Worm (Caenorhabditis elegans): ENCODE results near the gene idpb-5.
A peak's percentile ranks its signal among the peaks of the same experiment; 100 is the strongest.

The idpb-5 gene

ce11 chrV:11815566-11815965 lies 23.8 kb upstream of the idpb-5 start:
- no peak for TF ChIP-seq lsy-2 (tag; optimal IDR thresholded peaks at IDR 0.05)
- no peak for TF ChIP-seq peb-1 (tag; optimal IDR thresholded peaks at IDR 0.05)
- no peak for TF ChIP-seq unc-62 (GFP tag; optimal IDR thresholded peaks at IDR 0.05)
- TF ChIP-seq mdl-1 (tag; optimal IDR thresholded peaks at IDR 0.05) = no peak
- TF ChIP-seq ama-1 (optimal IDR thresholded peaks at IDR 0.05) = no peak
- no peak for TF ChIP-seq nhr-25 (tag; optimal IDR thresholded peaks at IDR 0.05)
- no peak for TF ChIP-seq nhr-11 (tag; optimal IDR thresholded peaks at IDR 0.05)
- TF ChIP-seq dmd-4 (tag; optimal IDR thresholded peaks at IDR 0.05) = no peak
- TF ChIP-seq nhr-129 (tag; optimal IDR thresholded peaks at IDR 0.05) = no peak
- TF ChIP-seq nhr-21 (tag; optimal IDR thresholded peaks at IDR 0.05) = no peak

- TF ChIP-seq ztf-4 (tag; optimal IDR thresholded peaks at IDR 0.05) = peak; percentile 36
- no peak for TF ChIP-seq nhr-237 (tag; optimal IDR thresholded peaks at IDR 0.05)
- TF ChIP-seq lsy-2 (tag; optimal IDR thresholded peaks at IDR 0.05) = peak in 1 of 2 experiments; percentile 16
- no peak for TF ChIP-seq R02D3.7 (tag; optimal IDR thresholded peaks at IDR 0.05)
- TF ChIP-seq egl-27 (tag; optimal IDR thresholded peaks at IDR 0.05) = no peak
- no peak for TF ChIP-seq ZK546.5 (tag; optimal IDR thresholded peaks at IDR 0.05)
- TF ChIP-seq elt-3 (tag; optimal IDR thresholded peaks at IDR 0.05) = no peak
- no peak for TF ChIP-seq peb-1 (tag; optimal IDR thresholded peaks at IDR 0.05)
- TF ChIP-seq nhr-25 (tag; optimal IDR thresholded peaks at IDR 0.05) = peak; percentile 44
- TF ChIP-seq lin-13 (GFP tag; optimal IDR thresholded peaks at IDR 0.05) = no peak
- TF ChIP-seq dmd-4 (tag; optimal IDR thresholded peaks at IDR 0.05) = no peak
- TF ChIP-seq alr-1 (tag; optimal IDR thresholded peaks at IDR 0.05) = no peak
- TF ChIP-seq nhr-21 (tag; optimal IDR thresholded peaks at IDR 0.05) = peak; percentile 27
- no peak for TF ChIP-seq unc-39 (tag; optimal IDR thresholded peaks at IDR 0.05)
- peak; percentile 1 for TF ChIP-seq ama-1 (optimal IDR thresholded peaks at IDR 0.05)
- TF ChIP-seq sma-9 (GFP tag; optimal IDR thresholded peaks at IDR 0.05) = no peak
- TF ChIP-seq sma-9 (tag; optimal IDR thresholded peaks at IDR 0.05) = no peak
- no peak for TF ChIP-seq unc-55 (GFP tag; optimal IDR thresholded peaks at IDR 0.05)
- no peak for TF ChIP-seq ceh-82 (tag; optimal IDR thresholded peaks at IDR 0.05)
- no peak for TF ChIP-seq nhr-129 (tag; optimal IDR thresholded peaks at IDR 0.05)
These were observed 22.0 kb upstream of the idpb-5 start for ce11 chrV:11817263-11817726.

ce11 chrV:11818064-11818463 lies 21.3 kb upstream of the idpb-5 start:
- no peak for TF ChIP-seq nhr-11 (tag; optimal IDR thresholded peaks at IDR 0.05)
- TF ChIP-seq peb-1 (tag; optimal IDR thresholded peaks at IDR 0.05) = no peak
- no peak for TF ChIP-seq aly-2 (tag; optimal IDR thresholded peaks at IDR 0.05)
- no peak for TF ChIP-seq snpc-4 (tag; optimal IDR thresholded peaks at IDR 0.05)
- no peak for TF ChIP-seq unc-55 (GFP tag; optimal IDR thresholded peaks at IDR 0.05)
- no peak for TF ChIP-seq ztf-11 (tag; optimal IDR thresholded peaks at IDR 0.05)
- no peak for TF ChIP-seq lsy-2 (tag; optimal IDR thresholded peaks at IDR 0.05)
- no peak for TF ChIP-seq dmd-4 (tag; optimal IDR thresholded peaks at IDR 0.05)
- TF ChIP-seq ceh-82 (tag; optimal IDR thresholded peaks at IDR 0.05) = no peak
- TF ChIP-seq mdl-1 (tag; optimal IDR thresholded peaks at IDR 0.05) = no peak
- TF ChIP-seq lin-39 (tag; optimal IDR thresholded peaks at IDR 0.05) = no peak
- no peak for TF ChIP-seq F13H6.1 (tag; optimal IDR thresholded peaks at IDR 0.05)
- no peak for TF ChIP-seq nhr-6 (tag; optimal IDR thresholded peaks at IDR 0.05)
- TF ChIP-seq sma-3 (GFP tag; optimal IDR thresholded peaks at IDR 0.05) = no peak
- no peak for TF ChIP-seq sem-4 (tag; optimal IDR thresholded peaks at IDR 0.05)
- TF ChIP-seq lin-13 (GFP tag; optimal IDR thresholded peaks at IDR 0.05) = no peak
- TF ChIP-seq skn-1 (tag; optimal IDR thresholded peaks at IDR 0.05) = no peak
- TF ChIP-seq ztf-4 (tag; optimal IDR thresholded peaks at IDR 0.05) = no peak
- TF ChIP-seq mbf-1 (tag; optimal IDR thresholded peaks at IDR 0.05) = no peak
- TF ChIP-seq unc-62 (GFP tag; optimal IDR thresholded peaks at IDR 0.05) = no peak

ce11 chrV:11818786-11819185 lies 20.5 kb upstream of the idpb-5 start:
- TF ChIP-seq lin-13 (GFP tag; optimal IDR thresholded peaks at IDR 0.05) (no peak), nhr-12 (tag; optimal IDR thresholded peaks at IDR 0.05) (no peak), ztf-1 (GFP tag; conservative IDR thresholded peaks at IDR 0.05) (no peak), lin-11 (tag; optimal IDR thresholded peaks at IDR 0.05) (no peak), Y55F3AM.14 (GFP tag; optimal IDR thresholded peaks at IDR 0.05) (no peak), nhr-25 (tag; optimal IDR thresholded peaks at IDR 0.05) (no peak), unc-55 (GFP tag; optimal IDR thresholded peaks at IDR 0.05) (no peak), elt-1 (tag; optimal IDR thresholded peaks at IDR 0.05) (no peak), zag-1 (tag; optimal IDR thresholded peaks at IDR 0.05) (no peak), ztf-4 (tag; optimal IDR thresholded peaks at IDR 0.05) (no peak), C34F6.9 (tag; optimal IDR thresholded peaks at IDR 0.05) (no peak), alr-1 (tag; optimal IDR thresholded peaks at IDR 0.05) (no peak), ceh-82 (tag; optimal IDR thresholded peaks at IDR 0.05) (no peak), nhr-77 (tag; optimal IDR thresholded peaks at IDR 0.05) (no peak), F13H6.1 (tag; optimal IDR thresholded peaks at IDR 0.05) (no peak), ZK546.5 (tag; optimal IDR thresholded peaks at IDR 0.05) (no peak), peb-1 (tag; optimal IDR thresholded peaks at IDR 0.05) (no peak)
